Worm (Caenorhabditis elegans) whole organism, young adult: ENCODE data around the gene str-2.

ENCODE experiments used
- B0336.3 ChIP-seq: fragments of 200-800 bp; sonication (Bioruptor generic); IDR thresholded peaks from 2 replicates; pipeline ENCODE4 v1.3.6; 2022; ENCODE audit warnings: missing genetic modification characterization, missing compliant biosample characterization
- F39B2.1 ChIP-seq: fragments of 200-800 bp; sonication (Bioruptor generic); IDR thresholded peaks from 2 replicates; pipeline ENCODE4 v1.3.6; 2022; ENCODE audit warnings: missing genetic modification reagents, missing genetic modification characterization, missing compliant biosample characterization
- F55B11.4 ChIP-seq: sonication (generic microtip); optimal IDR thresholded peaks from 2 replicates; lab custom pipeline; 2016; ENCODE audit warnings: missing compliant biosample characterization, missing genetic modification characterization, borderline replicate concordance; ENCODE audit not compliant: insufficient read depth
- K11D2.4 ChIP-seq: fragments of 200-800 bp; sonication (Bioruptor generic); IDR thresholded peaks from 2 replicates; pipeline ENCODE4 v1.3.6; 2022; ENCODE audit warnings: missing genetic modification reagents, missing genetic modification characterization, missing compliant biosample characterization
- ZK185.1 ChIP-seq: sonication (generic microtip); optimal IDR thresholded peaks from 2 replicates; lab custom pipeline; 2016; ENCODE audit warnings: mild to moderate bottlenecking, missing genetic modification characterization, missing compliant biosample characterization; ENCODE audit not compliant: poor library complexity, severe bottlenecking
- ama-1 ChIP-seq, 3 experiments: fragments of 150-350 bp in 1 of 3; sonication (generic microtip) in 2 of 3; optimal IDR thresholded peaks; 2 replicates each; lab custom pipeline; 2014 to 2018; ENCODE audit warnings: missing biosample characterization in 2 of 3, missing genetic modification characterization in 2 of 3, missing genetic modification reagents in 2 of 3
- aptf-2 ChIP-seq: fragments of 200-800 bp; sonication (Bioruptor generic); conservative IDR thresholded peaks from 2 replicates; pipeline ENCODE4 v1.3.6; 2022; ENCODE audit warnings: missing genetic modification reagents, missing genetic modification characterization, missing compliant biosample characterization
- aptf-3 ChIP-seq: fragments of 200-800 bp; sonication (Bioruptor generic); IDR thresholded peaks from 2 replicates; pipeline ENCODE4 v1.3.6; 2022; ENCODE audit warnings: missing genetic modification characterization, missing compliant biosample characterization
- attf-6 ChIP-seq: fragments of 200-800 bp; sonication (Bioruptor generic); IDR thresholded peaks from 2 replicates; pipeline ENCODE4 v1.3.6; 2022; ENCODE audit warnings: missing genetic modification reagents, missing genetic modification characterization, missing compliant biosample characterization
- cebp-2 ChIP-seq: fragments of 200-800 bp; sonication (Bioruptor generic); IDR thresholded peaks from 2 replicates; pipeline ENCODE4 v1.3.6; 2022; ENCODE audit warnings: missing genetic modification characterization, missing compliant biosample characterization
- ceh-27 ChIP-seq: fragments of 200-800 bp; sonication (Bioruptor generic); optimal IDR thresholded peaks from 2 replicates; lab custom pipeline; 2018; ENCODE audit warnings: mild to moderate bottlenecking, missing genetic modification characterization, moderate library complexity, missing compliant biosample characterization
- ceh-40 ChIP-seq: fragments of 200-800 bp; sonication (Bioruptor generic); IDR thresholded peaks from 2 replicates; pipeline ENCODE4 v1.3.6; 2022; ENCODE audit warnings: missing genetic modification characterization, missing compliant biosample characterization
- ceh-91 ChIP-seq: fragments of 200-800 bp; sonication (Bioruptor generic); IDR thresholded peaks from 2 replicates; pipeline ENCODE4 v1.3.6; 2022; ENCODE audit warnings: missing genetic modification reagents, missing genetic modification characterization, missing compliant biosample characterization
- chd-7 ChIP-seq: sonication (generic microtip); optimal IDR thresholded peaks from 2 replicates; lab custom pipeline; 2016; ENCODE audit warnings: mild to moderate bottlenecking, missing genetic modification characterization, moderate library complexity, missing compliant biosample characterization
- dpl-1 ChIP-seq: fragments of 150-350 bp; optimal IDR thresholded peaks from 2 replicates; lab custom pipeline; 2014; ENCODE audit warnings: missing biosample characterization, missing genetic modification reagents, missing genetic modification characterization
- egrh-3 ChIP-seq: fragments of 200-800 bp; sonication (Bioruptor generic); IDR thresholded peaks from 2 replicates; pipeline ENCODE4 v1.3.6; 2022; ENCODE audit warnings: missing genetic modification reagents, missing genetic modification characterization, missing compliant biosample characterization
- fkh-3 ChIP-seq: sonication (generic microtip); optimal IDR thresholded peaks from 2 replicates; lab custom pipeline; 2016; ENCODE audit warnings: mild to moderate bottlenecking, missing genetic modification characterization, missing compliant biosample characterization
- gei-17 ChIP-seq: fragments of 200-800 bp; sonication (Bioruptor generic); optimal IDR thresholded peaks from 2 replicates; lab custom pipeline; 2018; ENCODE audit warnings: mild to moderate bottlenecking, missing genetic modification characterization, missing compliant biosample characterization
- hmg-20 ChIP-seq: fragments of 200-800 bp; sonication (Bioruptor generic); IDR thresholded peaks from 2 replicates; pipeline ENCODE4 v1.3.6; 2022; ENCODE audit warnings: missing genetic modification reagents, missing genetic modification characterization, missing compliant biosample characterization
- hsf-1 ChIP-seq: fragments of 200-800 bp; sonication (Bioruptor generic); IDR thresholded peaks from 2 replicates; pipeline ENCODE4 v1.3.6; 2022; ENCODE audit warnings: missing genetic modification reagents, missing genetic modification characterization, missing compliant biosample characterization
- lag-1 ChIP-seq: fragments of 200-800 bp; sonication (Bioruptor generic); IDR thresholded peaks from 2 replicates; pipeline ENCODE4 v1.3.6; 2022; ENCODE audit warnings: missing genetic modification reagents, missing genetic modification characterization, missing compliant biosample characterization
- let-607 ChIP-seq, 2 experiments: fragments of 200-800 bp in 1 of 2; sonication (Bioruptor generic) in 1 of 2; sonication (generic microtip) in 1 of 2; optimal IDR thresholded peaks; 2 replicates each; lab custom pipeline; 2016 to 2018; ENCODE audit warnings: mild to moderate bottlenecking in 2 of 2, missing compliant biosample characterization in 2 of 2, missing genetic modification characterization in 2 of 2, moderate library complexity in 2 of 2, missing genotype in 1 of 2
- lin-54 ChIP-seq: fragments of 200-800 bp; sonication (Bioruptor generic); optimal IDR thresholded peaks from 2 replicates; lab custom pipeline; 2018; ENCODE audit warnings: mild to moderate bottlenecking, missing genetic modification characterization, missing compliant biosample characterization
- lsy-27 ChIP-seq: sonication (generic microtip); optimal IDR thresholded peaks from 2 replicates; lab custom pipeline; 2017; ENCODE audit warnings: missing genetic modification characterization, mild to moderate bottlenecking, missing compliant biosample characterization, antibody characterized with exemption, missing genotype, borderline replicate concordance; ENCODE audit not compliant: insufficient read depth
- madf-10 ChIP-seq: sonication (generic microtip); optimal IDR thresholded peaks from 2 replicates; lab custom pipeline; 2016; ENCODE audit warnings: mild to moderate bottlenecking, missing genetic modification characterization, missing compliant biosample characterization
- madf-3 ChIP-seq: fragments of 200-800 bp; sonication (Bioruptor generic); IDR thresholded peaks from 2 replicates; pipeline ENCODE4 v1.3.6; 2022; ENCODE audit warnings: missing genetic modification reagents, missing genetic modification characterization, missing compliant biosample characterization
- madf-6 ChIP-seq: fragments of 200-800 bp; sonication (Bioruptor generic); IDR thresholded peaks from 2 replicates; pipeline ENCODE4 v1.3.6; 2022; ENCODE audit warnings: missing genetic modification reagents, missing genetic modification characterization, missing compliant biosample characterization
- mcd-1 ChIP-seq: fragments of 200-800 bp; sonication (Bioruptor generic); IDR thresholded peaks from 2 replicates; pipeline ENCODE4 v1.3.6; 2022; ENCODE audit warnings: missing genetic modification reagents, missing genetic modification characterization, missing compliant biosample characterization
- mel-28 ChIP-seq: sonication (generic microtip); optimal IDR thresholded peaks from 2 replicates; lab custom pipeline; 2016; ENCODE audit warnings: borderline replicate concordance, mild to moderate bottlenecking, missing genetic modification characterization, missing compliant biosample characterization
- mxl-1 ChIP-seq: sonication (generic microtip); optimal IDR thresholded peaks from 2 replicates; lab custom pipeline; 2016; ENCODE audit warnings: missing genetic modification characterization, missing compliant biosample characterization
- nfyb-1 ChIP-seq: fragments of 200-800 bp; sonication (Bioruptor generic); IDR thresholded peaks from 2 replicates; pipeline ENCODE4 v1.3.6; 2022; ENCODE audit warnings: missing genetic modification reagents, missing genetic modification characterization, missing compliant biosample characterization
- nhr-27 ChIP-seq: fragments of 200-800 bp; sonication (Bioruptor generic); optimal IDR thresholded peaks from 2 replicates; lab custom pipeline; 2018; ENCODE audit warnings: mild to moderate bottlenecking, missing genetic modification characterization, moderate library complexity, missing compliant biosample characterization
- nhr-80 ChIP-seq: sonication (generic microtip); optimal IDR thresholded peaks from 2 replicates; lab custom pipeline; 2016; ENCODE audit warnings: missing genetic modification characterization, missing compliant biosample characterization
- nhr-90 ChIP-seq: sonication (generic microtip); optimal IDR thresholded peaks from 2 replicates; lab custom pipeline; 2016; ENCODE audit warnings: missing genotype, mild to moderate bottlenecking, missing genetic modification characterization, missing compliant biosample characterization
- rcor-1 ChIP-seq: fragments of 200-800 bp; sonication (Bioruptor generic); IDR thresholded peaks from 2 replicates; pipeline ENCODE4 v1.3.6; 2022; ENCODE audit warnings: missing genetic modification reagents, missing genetic modification characterization, missing compliant biosample characterization
- rec-8 ChIP-seq, 2 experiments: sonication (generic microtip); optimal IDR thresholded peaks; 2 replicates each; lab custom pipeline; 2016; ENCODE audit warnings: mild to moderate bottlenecking in 2 of 2, missing genetic modification characterization in 2 of 2, missing genetic modification reagents in 2 of 2, missing genotype in 2 of 2, missing biosample characterization in 1 of 2, missing compliant biosample characterization in 1 of 2, moderate library complexity in 1 of 2
- sdz-38 ChIP-seq: sonication (generic microtip); optimal IDR thresholded peaks from 2 replicates; lab custom pipeline; 2016; ENCODE audit warnings: missing genotype, missing genetic modification characterization, missing compliant biosample characterization
- sea-2 ChIP-seq: fragments of 200-800 bp; sonication (Bioruptor generic); IDR thresholded peaks from 2 replicates; pipeline ENCODE4 v1.3.6; 2022; ENCODE audit warnings: missing genetic modification characterization, missing compliant biosample characterization
- snpc-1.3 ChIP-seq: sonication (generic microtip); optimal IDR thresholded peaks from 2 replicates; lab custom pipeline; 2017; ENCODE audit warnings: missing genetic modification characterization, mild to moderate bottlenecking, missing compliant biosample characterization, antibody characterized with exemption, moderate library complexity, missing genotype, missing genetic modification reagents; ENCODE audit not compliant: insufficient read depth
- snpc-4 ChIP-seq, 5 experiments: fragments of 150-350 bp in 1 of 5; sonication (generic microtip) in 4 of 5; optimal IDR thresholded peaks; 2 replicates each; lab custom pipeline; 2014 to 2018; ENCODE audit warnings: missing genetic modification characterization in 5 of 5, missing biosample characterization in 3 of 5, antibody characterized with exemption in 2 of 5, mild to moderate bottlenecking in 2 of 5, missing compliant biosample characterization in 2 of 5, missing genotype in 2 of 5, moderate library complexity in 2 of 5, missing genetic modification reagents in 1 of 5
- somi-1 ChIP-seq: fragments of 200-800 bp; sonication (Bioruptor generic); optimal IDR thresholded peaks from 2 replicates; lab custom pipeline; 2018; ENCODE audit warnings: mild to moderate bottlenecking, missing genetic modification characterization, missing compliant biosample characterization
- sptf-2 ChIP-seq: fragments of 200-800 bp; sonication (Bioruptor generic); optimal IDR thresholded peaks from 2 replicates; lab custom pipeline; 2018; ENCODE audit warnings: mild to moderate bottlenecking, missing genetic modification characterization, missing compliant biosample characterization
- tbp1 ChIP-seq: fragments of 200-800 bp; sonication (Bioruptor generic); optimal IDR thresholded peaks from 2 replicates; lab custom pipeline; 2018; ENCODE audit warnings: mild to moderate bottlenecking, missing genetic modification characterization, missing compliant biosample characterization
- ztf-18 ChIP-seq: sonication (generic microtip); optimal IDR thresholded peaks from 2 replicates; lab custom pipeline; 2016; ENCODE audit warnings: missing genotype, mild to moderate bottlenecking, missing genetic modification characterization, missing compliant biosample characterization
- ztf-6 ChIP-seq: fragments of 200-800 bp; sonication (Bioruptor generic); IDR thresholded peaks from 2 replicates; pipeline ENCODE4 v1.3.6; 2022; ENCODE audit warnings: missing genetic modification reagents, missing genetic modification characterization, missing compliant biosample characterization

str-2 gene

DNA sequence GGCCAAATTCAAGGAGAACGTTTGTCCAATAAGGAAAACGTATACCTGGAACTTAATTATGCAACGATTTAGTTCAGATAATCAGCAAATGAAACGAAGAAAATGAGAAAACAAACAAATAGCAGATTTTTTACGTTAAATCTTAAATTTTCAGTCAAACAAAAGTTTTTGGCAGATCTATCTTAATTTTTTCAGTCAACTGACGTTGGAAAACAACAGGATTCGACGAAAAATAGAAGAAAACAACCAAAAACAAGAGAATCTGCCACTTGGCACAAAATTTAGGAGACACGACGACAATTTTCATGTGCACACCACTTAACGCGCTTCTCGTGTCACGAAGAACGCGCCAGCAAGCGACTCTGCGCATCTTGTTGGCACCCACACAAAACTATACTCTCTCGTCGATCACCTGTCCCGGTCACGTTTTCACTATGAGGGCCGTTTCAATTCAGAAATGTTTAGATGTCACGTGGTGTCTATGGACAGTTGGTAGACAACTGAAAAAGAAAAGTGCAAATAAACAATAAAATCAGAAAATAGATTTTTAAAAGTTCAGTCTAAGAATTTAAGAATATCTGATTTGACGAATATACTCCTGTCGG lies 34.3 kb downstream of the str-2 start, which contains the start of gene ztf-7 (continued):
- TF ChIP-seq sea-2 (GFP tag; lab: Robert Waterston, UW) = peak; percentile 70; the same call in 1 of the 2 replicates
- peak; percentile 69 for TF ChIP-seq madf-6 (GFP tag; lab: Robert Waterston, UW)
- peak; percentile 92 for TF ChIP-seq somi-1 (GFP tag; lab: Kevin White, UChicago)
- TF ChIP-seq F55B11.4 (tag; lab: Kevin White, UChicago) = no peak
- TF ChIP-seq nhr-80 (tag; lab: Kevin White, UChicago) = peak; percentile 99
- peak; percentile 89 for TF ChIP-seq madf-10 (tag; lab: Kevin White, UChicago)
- TF ChIP-seq gei-17 = peak; percentile 89
- 0 out of 2 replicates have a peak, but pooled peaks have one; percentile 42 for TF ChIP-seq ztf-6 (GFP tag; lab: Robert Waterston, UW)
- peak; percentile 88 for TF ChIP-seq madf-3
- TF ChIP-seq dpl-1 (GFP tag; lab: Kevin White, UChicago) = peak; percentile 49
- no peak for TF ChIP-seq fkh-3 (tag; lab: Kevin White, UChicago)
- TF ChIP-seq snpc-1.3 (tag; lab: Kevin White, UChicago) = no peak
- TF ChIP-seq K11D2.4 = peak; percentile 96
- peak; percentile 77 for TF ChIP-seq nhr-90 (tag; lab: Kevin White, UChicago)
- no peak for TF ChIP-seq ama-1 (optimal IDR thresholded peaks at IDR 0.05; lab: Kevin White, UChicago)
- TF ChIP-seq ama-1 (GFP tag; optimal IDR thresholded peaks at IDR 0.05; lab: Kevin White, UChicago) = no peak
- peak; percentile 92 for TF ChIP-seq mcd-1
- TF ChIP-seq let-607 (tag; optimal IDR thresholded peaks at IDR 0.05; lab: Kevin White, UChicago) = peak; percentile 97 to 98
- peak; percentile 8 for TF ChIP-seq nhr-27 (tag; lab: Kevin White, UChicago)
- peak; percentile 97 for TF ChIP-seq ceh-27 (GFP tag; lab: Kevin White, UChicago)
- TF ChIP-seq sdz-38 (tag; lab: Kevin White, UChicago) = no peak
- no peak for TF ChIP-seq sptf-2 (GFP tag; lab: Kevin White, UChicago)
- TF ChIP-seq rec-8 (tag; optimal IDR thresholded peaks at IDR 0.05; lab: Kevin White, UChicago) = no peak
- peak; percentile 90 for TF ChIP-seq chd-7 (tag; lab: Kevin White, UChicago)
- peak; percentile 78 for TF ChIP-seq ZK185.1 (tag; lab: Kevin White, UChicago)
- no peak for TF ChIP-seq ceh-40 (GFP tag; lab: Robert Waterston, UW)
- no peak for TF ChIP-seq aptf-3
- TF ChIP-seq egrh-3 = no peak
- no peak for TF ChIP-seq lsy-27 (tag; lab: Kevin White, UChicago)
- TF ChIP-seq rcor-1 (GFP tag; lab: Robert Waterston, UW) = peak; percentile 92
- peak; percentile 98 for TF ChIP-seq B0336.3
- no peak for TF ChIP-seq F39B2.1
- TF ChIP-seq nfyb-1 (GFP tag; lab: Robert Waterston, UW) = peak; percentile 96
- TF ChIP-seq hmg-20 (GFP tag; lab: Robert Waterston, UW) = peak; percentile 63
- peak; percentile 37; the same call in 1 of the 2 replicates for TF ChIP-seq ceh-91 (GFP tag; lab: Robert Waterston, UW)
- TF ChIP-seq hsf-1 (GFP tag; lab: Robert Waterston, UW) = peak; percentile 62; the same call in 1 of the 2 replicates
- TF ChIP-seq mxl-1 (tag; lab: Kevin White, UChicago) = no peak
- peak; percentile 73 for TF ChIP-seq tbp1 (GFP tag; lab: Kevin White, UChicago)
- TF ChIP-seq mel-28 (tag; lab: Kevin White, UChicago) = no peak
- peak; percentile 98 for TF ChIP-seq ztf-18
- TF ChIP-seq snpc-4 (GFP tag; optimal IDR thresholded peaks at IDR 0.05; lab: Kevin White, UChicago) = peak; percentile 67
- TF ChIP-seq snpc-4 (tag; optimal IDR thresholded peaks at IDR 0.05; lab: Kevin White, UChicago) = peak in 3 of 4 experiments; percentile 77 to 87 (median 84)
- 0 out of 2 replicates have a peak, but pooled peaks have one; percentile 11 for TF ChIP-seq attf-6 (GFP tag; lab: Robert Waterston, UW)
- TF ChIP-seq aptf-2 (GFP tag; lab: Robert Waterston, UW) = 0 out of 2 replicates have a peak, but pooled peaks have one; percentile 20
- peak; percentile 91 for TF ChIP-seq lin-54 (GFP tag; lab: Kevin White, UChicago)
- peak; percentile 65; the same call in 1 of the 2 replicates for TF ChIP-seq cebp-2 (GFP tag; lab: Robert Waterston, UW)
- TF ChIP-seq lag-1 (GFP tag; lab: Robert Waterston, UW) = 0 out of 2 replicates have a peak, but pooled peaks have one; percentile 56
